Fruit fly (Drosophila melanogaster): ENCODE results near the gene Hel89B.

Gene Hel89B

DNA sequence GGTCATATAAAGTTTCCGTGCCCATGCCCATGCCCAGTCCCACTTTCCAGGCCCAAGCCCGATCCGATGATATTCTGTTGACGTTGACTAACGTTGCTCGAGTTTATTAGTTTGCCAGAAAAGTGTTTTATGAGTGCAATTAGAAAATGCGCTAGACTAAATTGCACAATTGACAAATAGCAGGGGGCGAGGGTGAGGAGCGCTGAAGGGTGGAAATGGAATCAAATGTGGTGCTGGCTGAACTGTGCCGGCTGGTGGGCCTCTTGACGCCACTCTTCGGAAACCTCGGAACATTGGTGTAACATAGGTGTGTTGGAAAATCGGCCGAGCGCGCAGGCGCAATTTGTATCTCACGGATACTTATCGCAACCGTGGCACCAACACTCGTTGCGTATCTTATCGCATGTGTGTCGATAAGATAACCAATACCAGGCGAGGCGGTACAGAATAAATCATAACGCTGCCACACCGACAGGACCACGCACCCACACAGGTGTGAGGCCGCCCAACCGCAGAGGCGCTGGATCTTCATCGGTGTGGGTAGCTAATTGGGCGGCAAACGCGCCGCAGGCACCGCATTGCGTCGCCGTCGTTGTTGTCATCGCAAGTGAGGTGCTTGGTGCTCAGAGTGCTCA is 38.7 kb downstream of the Hel89B start (continued):
- TF ChIP-seq CG7271 (tag; optimal IDR thresholded peaks at IDR 0.05) (no peak), luna (GFP tag; optimal IDR thresholded peaks at IDR 0.05) (no peak), kah (GFP tag; optimal IDR thresholded peaks at IDR 0.05) (peak; percentile 39), CG11247 (GFP tag; IDR thresholded peaks at IDR 0.05) (no peak), CG14710 (tag; optimal IDR thresholded peaks at IDR 0.05) (no peak), Hsf (GFP tag; optimal IDR thresholded peaks at IDR 0.05) (no peak), CG10209 (GFP tag; optimal IDR thresholded peaks at IDR 0.05) (no peak), CG9797 (GFP tag; optimal IDR thresholded peaks at IDR 0.05) (no peak), crc (GFP tag; optimal IDR thresholded peaks at IDR 0.05) (no peak), lov (optimal IDR thresholded peaks at IDR 0.05) (no peak), lov (GFP tag; IDR thresholded peaks at IDR 0.05) (no peak), CG8478 (optimal IDR thresholded peaks at IDR 0.05) (peak; percentile 74), CG30403 (GFP tag; optimal IDR thresholded peaks at IDR 0.05) (no peak), CG6765 (GFP tag; optimal IDR thresholded peaks at IDR 0.05) (no peak), CG14667 (GFP tag; IDR thresholded peaks at IDR 0.05) (no peak), tna (GFP tag; IDR thresholded peaks at IDR 0.05; ENCODE audit: partially characterized antibody) (no peak), dysf (GFP tag; IDR thresholded peaks at IDR 0.05) (no peak), ro (GFP tag; IDR thresholded peaks at IDR 0.05) (no peak), Dbx (GFP tag; IDR thresholded peaks at IDR 0.05) (peak; percentile 21; the same call in 1 of the 3 replicates), ind (GFP tag; optimal IDR thresholded peaks at IDR 0.05) (no peak), esg (GFP tag; conservative IDR thresholded peaks at IDR 0.05) (no peak), zen (tag; optimal IDR thresholded peaks at IDR 0.05) (no peak), maf-S (GFP tag; optimal IDR thresholded peaks at IDR 0.05) (no peak), al (GFP tag; IDR thresholded peaks at IDR 0.05) (no peak), wek (GFP tag; optimal IDR thresholded peaks at IDR 0.05) (peak; percentile 39), mam (GFP tag; optimal IDR thresholded peaks at IDR 0.05) (no peak), Mrtf (GFP tag; IDR thresholded peaks at IDR 0.05) (no peak), CG3838 (GFP tag; optimal IDR thresholded peaks at IDR 0.05) (no peak), CG13123 (GFP tag; optimal IDR thresholded peaks at IDR 0.05) (no peak), CG31365 (tag; optimal IDR thresholded peaks at IDR 0.05) (peak; percentile 5), CG6272 (GFP tag; IDR thresholded peaks at IDR 0.05) (no peak), H2.0 (GFP tag; IDR thresholded peaks at IDR 0.05) (no peak), CG10274 (GFP tag; optimal IDR thresholded peaks at IDR 0.05) (no peak), kni (GFP tag; optimal IDR thresholded peaks at IDR 0.05) (no peak), tio (GFP tag; optimal IDR thresholded peaks at IDR 0.05) (no peak), Atf-2 (GFP tag; optimal IDR thresholded peaks at IDR 0.05) (no peak), Scr (GFP tag; IDR thresholded peaks at IDR 0.05; ENCODE audit: partially characterized antibody) (no peak), Myb (GFP tag; optimal IDR thresholded peaks at IDR 0.05) (no peak), CG10979 (tag; optimal IDR thresholded peaks at IDR 0.05) (no peak), vvl (GFP tag; IDR thresholded peaks at IDR 0.05) (no peak), NC2α (GFP tag; optimal IDR thresholded peaks at IDR 0.05) (no peak), CG2129 (GFP tag; IDR thresholded peaks at IDR 0.05; ENCODE audit: partially characterized antibody) (no peak), bcd (GFP tag; optimal IDR thresholded peaks at IDR 0.05) (no peak), wor (GFP tag; IDR thresholded peaks at IDR 0.05) (no peak), gsb (GFP tag; IDR thresholded peaks at IDR 0.05) (no peak), chm (GFP tag; IDR thresholded peaks at IDR 0.05) (no peak), kay (GFP tag; optimal IDR thresholded peaks at IDR 0.05) (no peak), Hey (tag; optimal IDR thresholded peaks at IDR 0.05) (peak; percentile 63), CG30431 (GFP tag; optimal IDR thresholded peaks at IDR 0.05) (no peak), B-H2 (GFP tag; optimal IDR thresholded peaks at IDR 0.05) (no peak), CG10431 (GFP tag; optimal IDR thresholded peaks at IDR 0.05) (no peak)
